Worm (Caenorhabditis elegans): ENCODE results near the gene him-14.

- no peak for TF ChIP-seq ama-1 (optimal IDR thresholded peaks at IDR 0.05)
- TF ChIP-seq flt-1 (GFP tag; IDR thresholded peaks at IDR 0.05), result no peak
- TF ChIP-seq B0310.2 (tag; optimal IDR thresholded peaks at IDR 0.05), result no peak
- no peak for TF ChIP-seq ceh-13 (GFP tag; optimal IDR thresholded peaks at IDR 0.05)
- TF ChIP-seq pes-1 (GFP tag; IDR thresholded peaks at IDR 0.05), result no peak
- no peak for TF ChIP-seq hmbx-1 (tag; optimal IDR thresholded peaks at IDR 0.05)
- TF ChIP-seq scrt-1 (GFP tag; IDR thresholded peaks at IDR 0.05), result no peak
- TF ChIP-seq F13C5.2 (tag; optimal IDR thresholded peaks at IDR 0.05), result peak; percentile 68
- no peak for TF ChIP-seq ets-7 (tag; optimal IDR thresholded peaks at IDR 0.05)
- no peak for TF ChIP-seq hmg-4 (GFP tag; optimal IDR thresholded peaks at IDR 0.05)
- no peak for TF ChIP-seq tbx-11 (GFP tag; IDR thresholded peaks at IDR 0.05)
Observed at ce11 chrII:7111657-7112049, 41.9 kb upstream of the him-14 start, which contains the start of gene F10E7.5.

Measured in whole organism, early embryonic.